Fruit fly (Drosophila melanogaster) whole organism, adult: Measurements from ENCODE around the gene Acbp4.

ENCODE experiments used
- CG33017 ChIP-seq: fragments of 200-800 bp; sonication (Bioruptor generic); optimal IDR thresholded peaks from 2 replicates; lab custom pipeline; 2018; ENCODE audit warnings: missing biosample characterization, mild to moderate bottlenecking, missing genetic modification characterization, moderate library complexity
- CG5204 ChIP-seq: fragments of 200-800 bp; sonication (Bioruptor generic); optimal IDR thresholded peaks from 2 replicates; lab custom pipeline; 2016; ENCODE audit warnings: missing biosample characterization, missing genetic modification characterization
- CG7045 ChIP-seq: fragments of 200-800 bp; sonication (Bioruptor generic); optimal IDR thresholded peaks from 2 replicates; lab custom pipeline; 2017; ENCODE audit warnings: missing biosample characterization, mild to moderate bottlenecking, missing genetic modification characterization
- Crg-1 ChIP-seq: fragments of 200-800 bp; sonication (Bioruptor generic); optimal IDR thresholded peaks from 2 replicates; lab custom pipeline; 2016; ENCODE audit warnings: missing biosample characterization, missing genetic modification characterization
- Hr96 ChIP-seq: fragments of 200-800 bp; sonication (Bioruptor generic); optimal IDR thresholded peaks from 2 replicates; lab custom pipeline; 2016; ENCODE audit warnings: missing biosample characterization, missing genetic modification characterization
- Mnt ChIP-seq: fragments of 200-800 bp; sonication (Bioruptor generic); optimal IDR thresholded peaks from 2 replicates; lab custom pipeline; 2016; ENCODE audit warnings: missing biosample characterization, mild to moderate bottlenecking, missing genetic modification characterization
- bab1 ChIP-seq: fragments of 200-800 bp; sonication (Bioruptor generic); optimal IDR thresholded peaks from 3 replicates; lab custom pipeline; 2019; ENCODE audit warnings: missing biosample characterization, mild to moderate bottlenecking, missing genetic modification characterization, moderate library complexity
- cic ChIP-seq: fragments of 200-800 bp; sonication (Bioruptor generic); optimal IDR thresholded peaks from 2 replicates; lab custom pipeline; 2017; ENCODE audit warnings: missing biosample characterization, mild to moderate bottlenecking, missing genetic modification characterization, moderate library complexity
- ovo ChIP-seq: fragments of 200-800 bp; sonication (Bioruptor generic); optimal IDR thresholded peaks from 2 replicates; lab custom pipeline; 2016; ENCODE audit warnings: missing biosample characterization, missing genetic modification characterization
- pad ChIP-seq: fragments of 200-800 bp; sonication (Bioruptor generic); optimal IDR thresholded peaks from 3 replicates; lab custom pipeline; 2017; ENCODE audit warnings: missing biosample characterization, missing genetic modification characterization, mild to moderate bottlenecking, moderate library complexity, missing genetic modification reagents
- tj ChIP-seq: fragments of 200-800 bp; sonication (Bioruptor generic); optimal IDR thresholded peaks from 3 replicates; lab custom pipeline; 2017; ENCODE audit warnings: missing biosample characterization, mild to moderate bottlenecking, missing genetic modification characterization, moderate library complexity
- toe ChIP-seq: fragments of 200-800 bp; sonication (Bioruptor generic); optimal IDR thresholded peaks from 2 replicates; lab custom pipeline; 2016; ENCODE audit warnings: missing biosample characterization, missing genetic modification characterization

DNA sequence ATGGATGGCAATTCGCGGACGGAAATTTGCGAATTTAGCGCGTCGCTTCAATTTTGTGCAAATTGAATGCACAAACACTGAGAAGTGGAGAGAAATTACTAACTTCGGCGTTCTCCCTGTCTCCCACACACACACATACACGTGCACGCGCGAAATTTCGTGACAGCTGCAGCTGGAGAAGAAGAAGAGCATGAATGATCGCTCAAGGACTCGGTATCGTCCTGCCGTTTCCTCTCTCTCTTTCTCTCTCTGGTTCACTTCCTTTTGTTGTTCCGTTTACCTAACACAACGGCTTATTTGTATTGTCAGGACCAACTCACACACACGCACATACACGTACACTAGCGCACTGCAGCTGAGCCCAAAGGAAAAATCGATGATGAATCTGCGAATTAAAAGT is 28.2 kb upstream of the Acbp4 start:
- TF ChIP-seq tj (GFP tag; lab: Kevin White, UChicago) (no peak), CG33017 (tag; lab: Kevin White, UChicago) (no peak), CG7045 (GFP tag; lab: Kevin White, UChicago) (no peak), Mnt (GFP tag; lab: Kevin White, UChicago) (no peak), pad (GFP tag; lab: Kevin White, UChicago) (no peak), Crg-1 (no peak), bab1 (GFP tag; lab: Kevin White, UChicago) (no peak), cic (GFP tag; lab: Kevin White, UChicago) (no peak), toe (no peak), ovo (GFP tag; lab: Kevin White, UChicago) (no peak), CG5204 (GFP tag; lab: Kevin White, UChicago) (no peak), Hr96 (no peak)
